Worm (Caenorhabditis elegans) whole organism, midembryonic: ENCODE measurements around the gene M151.3.

ENCODE experiments used
- T22C8.4 ChIP-seq: fragments of 200-800 bp; sonication (Bioruptor generic); IDR thresholded peaks from 2 replicates; pipeline ENCODE4 v1.3.6; 2022; ENCODE audit warnings: missing genetic modification characterization, missing compliant biosample characterization
- cog-1 ChIP-seq: sonication (generic microtip); optimal IDR thresholded peaks from 2 replicates; lab custom pipeline; 2016; ENCODE audit warnings: missing genetic modification characterization, missing compliant biosample characterization
- flt-1 ChIP-seq: fragments of 200-800 bp; sonication (Bioruptor generic); IDR thresholded peaks from 2 replicates; pipeline ENCODE4 v1.3.6; 2022; ENCODE audit warnings: missing genetic modification characterization, missing compliant biosample characterization
- klf-2 ChIP-seq: fragments of 200-800 bp; sonication (Bioruptor generic); conservative IDR thresholded peaks from 2 replicates; pipeline ENCODE4 v1.3.6; 2022; ENCODE audit warnings: missing genetic modification reagents, missing genetic modification characterization, missing compliant biosample characterization
- med-1 ChIP-seq: sonication (generic microtip); optimal IDR thresholded peaks from 2 replicates; lab custom pipeline; 2017; ENCODE audit warnings: missing genetic modification characterization, mild to moderate bottlenecking, missing compliant biosample characterization, antibody characterized with exemption, missing genetic modification reagents; ENCODE audit not compliant: insufficient read depth
- ref-1 ChIP-seq: fragments of 200-800 bp; sonication (Bioruptor generic); conservative IDR thresholded peaks from 2 replicates; pipeline ENCODE4 v1.3.6; 2022; ENCODE audit warnings: missing genetic modification reagents, missing genetic modification characterization, missing compliant biosample characterization
- tab-1 ChIP-seq: fragments of 200-800 bp; sonication (Bioruptor generic); IDR thresholded peaks from 2 replicates; pipeline ENCODE4 v1.3.6; 2022; ENCODE audit warnings: missing genetic modification characterization, missing compliant biosample characterization
- ztf-23 ChIP-seq: fragments of 200-800 bp; sonication (Bioruptor generic); IDR thresholded peaks from 2 replicates; pipeline ENCODE4 v1.3.6; 2022; ENCODE audit warnings: missing genetic modification reagents, missing genetic modification characterization, missing compliant biosample characterization
- ztf-29 ChIP-seq: fragments of 200-800 bp; sonication (Bioruptor generic); IDR thresholded peaks from 2 replicates; pipeline ENCODE4 v1.3.6; 2022; ENCODE audit warnings: missing genetic modification reagents, missing genetic modification characterization, missing compliant biosample characterization

Gene M151.3

ce11 chrII:3626872-3627271 is at the start of gene M151.3:
TSS of gene M151.3 (plus strand) at chrII:3627172.
- no peak for TF ChIP-seq med-1
- no peak for TF ChIP-seq tab-1 (GFP tag; lab: Robert Waterston, UW)
- TF ChIP-seq ref-1 (GFP tag; lab: Robert Waterston, UW) = no peak
- TF ChIP-seq ztf-23 (GFP tag; lab: Robert Waterston, UW) = no peak
- no peak for TF ChIP-seq T22C8.4 (GFP tag; lab: Robert Waterston, UW)
- no peak for TF ChIP-seq flt-1 (GFP tag; lab: Robert Waterston, UW)
- no peak for TF ChIP-seq ztf-29 (GFP tag; lab: Robert Waterston, UW)
- TF ChIP-seq cog-1 (tag; lab: Kevin White, UChicago) = no peak
- TF ChIP-seq klf-2 (GFP tag; lab: Robert Waterston, UW) = no peak

ce11 chrII:3578121-3578520 is 48.9 kb upstream of the M151.3 start, which contains the start of gene clec-133:
TSS of gene clec-133 (plus strand) at chrII:3578421.
- TF ChIP-seq ztf-29 (GFP tag; lab: Robert Waterston, UW) (no peak), cog-1 (tag; lab: Kevin White, UChicago) (no peak), tab-1 (GFP tag; lab: Robert Waterston, UW) (no peak), T22C8.4 (GFP tag; lab: Robert Waterston, UW) (no peak), ztf-23 (GFP tag; lab: Robert Waterston, UW) (no peak)

ce11 chrII:3579767-3580166 is 47.2 kb upstream of the M151.3 start, which contains the start of gene clec-134:
TSS of gene clec-134 (plus strand) at chrII:3580067.
- TF ChIP-seq cog-1 (tag; lab: Kevin White, UChicago) = no peak
- TF ChIP-seq ztf-29 (GFP tag; lab: Robert Waterston, UW) = no peak
- no peak for TF ChIP-seq klf-2 (GFP tag; lab: Robert Waterston, UW)
- no peak for TF ChIP-seq T22C8.4 (GFP tag; lab: Robert Waterston, UW)
- TF ChIP-seq ref-1 (GFP tag; lab: Robert Waterston, UW) = no peak
- no peak for TF ChIP-seq ztf-23 (GFP tag; lab: Robert Waterston, UW)
- TF ChIP-seq tab-1 (GFP tag; lab: Robert Waterston, UW) = no peak
- TF ChIP-seq med-1 = no peak
- no peak for TF ChIP-seq flt-1 (GFP tag; lab: Robert Waterston, UW)

ce11 chrII:3581752-3582151 is 45.2 kb upstream of the M151.3 start, which contains the start of gene srh-59:
TSS of gene srh-59 (plus strand) at chrII:3582052.
- TF ChIP-seq ref-1 (GFP tag; lab: Robert Waterston, UW) (no peak), ztf-23 (GFP tag; lab: Robert Waterston, UW) (no peak)

ce11 chrII:3583402-3583801 is 43.6 kb upstream of the M151.3 start, which contains the start of gene srh-60:
TSS of gene srh-60 (plus strand) at chrII:3583702.
- TF ChIP-seq tab-1 (GFP tag; lab: Robert Waterston, UW) (no peak), klf-2 (GFP tag; lab: Robert Waterston, UW) (no peak), ztf-29 (GFP tag; lab: Robert Waterston, UW) (no peak), T22C8.4 (GFP tag; lab: Robert Waterston, UW) (no peak), med-1 (no peak), cog-1 (tag; lab: Kevin White, UChicago) (no peak), flt-1 (GFP tag; lab: Robert Waterston, UW) (no peak), ref-1 (GFP tag; lab: Robert Waterston, UW) (no peak), ztf-23 (GFP tag; lab: Robert Waterston, UW) (no peak)

- TF ChIP-seq med-1 = no peak
Observed at ce11 chrII:3595339-3595738, 31.6 kb upstream of the M151.3 start, which contains the start of gene Y49F6A.12. TSS of gene Y49F6A.12 (plus strand) at chrII:3595639.

- TF ChIP-seq ztf-29 (GFP tag; lab: Robert Waterston, UW) = no peak
- no peak for TF ChIP-seq ref-1 (GFP tag; lab: Robert Waterston, UW)
- TF ChIP-seq ztf-23 (GFP tag; lab: Robert Waterston, UW) = no peak
- no peak for TF ChIP-seq med-1
- TF ChIP-seq flt-1 (GFP tag; lab: Robert Waterston, UW) = no peak
- TF ChIP-seq klf-2 (GFP tag; lab: Robert Waterston, UW) = no peak
- no peak for TF ChIP-seq T22C8.4 (GFP tag; lab: Robert Waterston, UW)
Observed at ce11 chrII:3598721-3599120, 28.3 kb upstream of the M151.3 start, which contains the start of gene Y49F6A.11. TSS of gene Y49F6A.11 (minus strand) at chrII:3598821.

- TF ChIP-seq tab-1 (GFP tag; lab: Robert Waterston, UW) (no peak), ref-1 (GFP tag; lab: Robert Waterston, UW) (no peak)
Observed at ce11 chrII:3604578-3604977, 22.4 kb upstream of the M151.3 start.

ce11 chrII:3609764-3610163 is 17.2 kb upstream of the M151.3 start, which contains the start of gene Y49F6A.5:
TSS of gene Y49F6A.5 (minus strand) at chrII:3609864.
- no peak for TF ChIP-seq flt-1 (GFP tag; lab: Robert Waterston, UW)
- TF ChIP-seq ztf-29 (GFP tag; lab: Robert Waterston, UW) = no peak
- TF ChIP-seq med-1 = no peak
- TF ChIP-seq T22C8.4 (GFP tag; lab: Robert Waterston, UW) = no peak
- TF ChIP-seq klf-2 (GFP tag; lab: Robert Waterston, UW) = no peak
- TF ChIP-seq cog-1 (tag; lab: Kevin White, UChicago) = no peak
- TF ChIP-seq ref-1 (GFP tag; lab: Robert Waterston, UW) = no peak
- TF ChIP-seq ztf-23 (GFP tag; lab: Robert Waterston, UW) = no peak

ce11 chrII:3616615-3617014 is 10.4 kb upstream of the M151.3 start:
- TF ChIP-seq tab-1 (GFP tag; lab: Robert Waterston, UW) = no peak
- TF ChIP-seq T22C8.4 (GFP tag; lab: Robert Waterston, UW) = no peak

- no peak for TF ChIP-seq flt-1 (GFP tag; lab: Robert Waterston, UW)
- TF ChIP-seq tab-1 (GFP tag; lab: Robert Waterston, UW) = no peak
- no peak for TF ChIP-seq T22C8.4 (GFP tag; lab: Robert Waterston, UW)
- TF ChIP-seq ztf-29 (GFP tag; lab: Robert Waterston, UW) = no peak
- no peak for TF ChIP-seq ztf-23 (GFP tag; lab: Robert Waterston, UW)
- no peak for TF ChIP-seq cog-1 (tag; lab: Kevin White, UChicago)
- TF ChIP-seq med-1 = no peak
- TF ChIP-seq ref-1 (GFP tag; lab: Robert Waterston, UW) = no peak
- no peak for TF ChIP-seq klf-2 (GFP tag; lab: Robert Waterston, UW)
Observed at ce11 chrII:3617512-3617911, 9.5 kb upstream of the M151.3 start, which contains the start of gene F40E12.1. TSS of gene F40E12.1 (plus strand) at chrII:3617812.
